Worm (Caenorhabditis elegans) whole organism, L4 larva: ENCODE data around the gene M04B2.6.

Source experiments
- F26F4.8 ChIP-seq: fragments of 200-800 bp; sonication (Bioruptor generic); conservative IDR thresholded peaks from 2 replicates; pipeline ENCODE4 v1.3.6; 2022; ENCODE audit warnings: missing genetic modification characterization, missing compliant biosample characterization
- F37D6.2 ChIP-seq: sonication (generic microtip); optimal IDR thresholded peaks from 2 replicates; lab custom pipeline; 2016; ENCODE audit warnings: mild to moderate bottlenecking, missing genetic modification characterization, missing compliant biosample characterization
- F44E2.7 ChIP-seq: fragments of 200-800 bp; sonication (Bioruptor generic); IDR thresholded peaks from 2 replicates; pipeline ENCODE4 v2.1.2; 2022; ENCODE audit warnings: missing genetic modification characterization, missing compliant biosample characterization
- R02D3.7 ChIP-seq: fragments of 150-350 bp; sonication (generic microtip); optimal IDR thresholded peaks from 3 replicates; lab custom pipeline; 2014; ENCODE audit warnings: missing biosample characterization, missing genetic modification characterization
- T20F7.1 ChIP-seq: fragments of 200-800 bp; sonication (Bioruptor generic); optimal IDR thresholded peaks from 2 replicates; lab custom pipeline; 2018; ENCODE audit warnings: mild to moderate bottlenecking, missing genetic modification characterization, missing compliant biosample characterization
- T26A8.4 ChIP-seq: fragments of 200-800 bp; sonication (Bioruptor generic); IDR thresholded peaks from 2 replicates; pipeline ENCODE4 v1.3.6; 2022; ENCODE audit warnings: missing genetic modification characterization, missing compliant biosample characterization
- Y75B8A.6 ChIP-seq: fragments of 200-800 bp; sonication (Bioruptor generic); IDR thresholded peaks from 2 replicates; pipeline ENCODE4 v1.3.6; 2022; ENCODE audit warnings: missing genetic modification reagents, missing genetic modification characterization, missing compliant biosample characterization
- ZK337.2 ChIP-seq: fragments of 200-800 bp; sonication (Bioruptor generic); IDR thresholded peaks from 2 replicates; pipeline ENCODE4 v1.3.6; 2022; ENCODE audit warnings: missing genetic modification reagents, missing genetic modification characterization, missing compliant biosample characterization
- arid-1 ChIP-seq: fragments of 200-800 bp; sonication (Bioruptor generic); conservative IDR thresholded peaks from 2 replicates; pipeline ENCODE4 v1.3.6; 2022; ENCODE audit warnings: missing genetic modification reagents, missing genetic modification characterization, missing compliant biosample characterization
- ceh-32 ChIP-seq: sonication (generic microtip); optimal IDR thresholded peaks from 2 replicates; lab custom pipeline; 2016; ENCODE audit warnings: mild to moderate bottlenecking, missing genetic modification characterization, missing compliant biosample characterization; ENCODE audit not compliant: poor library complexity
- ceh-44 ChIP-seq: fragments of 200-800 bp; sonication (Bioruptor generic); IDR thresholded peaks from 2 replicates; pipeline ENCODE4 v1.3.6; 2022; ENCODE audit warnings: missing genetic modification reagents, missing genetic modification characterization, missing compliant biosample characterization
- ceh-62 ChIP-seq: sonication (generic microtip); optimal IDR thresholded peaks from 2 replicates; lab custom pipeline; 2017; ENCODE audit warnings: missing biosample characterization, missing genetic modification characterization
- ces-1 ChIP-seq: fragments of 150-350 bp; sonication (generic microtip); optimal IDR thresholded peaks from 4 replicates; lab custom pipeline; 2014; ENCODE audit warnings: missing biosample characterization, missing genetic modification reagents, missing genetic modification characterization
- cey-2 ChIP-seq: sonication (generic microtip); optimal IDR thresholded peaks from 3 replicates; lab custom pipeline; 2017; ENCODE audit warnings: missing genetic modification characterization, mild to moderate bottlenecking, missing compliant biosample characterization, antibody characterized with exemption, borderline replicate concordance; ENCODE audit not compliant: insufficient read depth
- ctbp-1 ChIP-seq: fragments of 200-800 bp; sonication (Bioruptor generic); IDR thresholded peaks from 2 replicates; pipeline ENCODE4 v1.3.6; 2022; ENCODE audit warnings: missing genetic modification reagents, missing genetic modification characterization, missing compliant biosample characterization
- daf-12 ChIP-seq: fragments of 150-350 bp; optimal IDR thresholded peaks from 2 replicates; lab custom pipeline; 2014; ENCODE audit warnings: missing biosample characterization, missing genetic modification reagents, missing genetic modification characterization
- daf-16 ChIP-seq, 3 experiments: sonication (generic microtip); optimal IDR thresholded peaks; 2 replicates each; lab custom pipeline; 2016 to 2017; ENCODE audit warnings: missing genetic modification characterization in 3 of 3, missing genetic modification reagents in 3 of 3, mild to moderate bottlenecking in 2 of 3, missing compliant biosample characterization in 2 of 3, missing biosample characterization in 1 of 3, moderate library complexity in 1 of 3
- daf-8 ChIP-seq: fragments of 200-800 bp; sonication (Bioruptor generic); IDR thresholded peaks from 2 replicates; pipeline ENCODE4 v1.3.6; 2022; ENCODE audit warnings: missing genetic modification characterization, missing compliant biosample characterization
- dmd-6 ChIP-seq: fragments of 200-800 bp; sonication (Bioruptor generic); IDR thresholded peaks from 2 replicates; pipeline ENCODE4 v1.3.6; 2022; ENCODE audit warnings: missing genetic modification reagents, missing genetic modification characterization, missing compliant biosample characterization
- dmd-8 ChIP-seq: fragments of 200-800 bp; sonication (Bioruptor generic); IDR thresholded peaks from 2 replicates; pipeline ENCODE4 v1.3.6; 2022; ENCODE audit warnings: missing genetic modification characterization, missing compliant biosample characterization
- dpl-1 ChIP-seq: fragments of 150-350 bp; optimal IDR thresholded peaks from 2 replicates; lab custom pipeline; 2014; ENCODE audit warnings: missing biosample characterization, missing genetic modification reagents, missing genetic modification characterization
- duxl-1 ChIP-seq: sonication (generic microtip); optimal IDR thresholded peaks from 2 replicates; lab custom pipeline; 2016; ENCODE audit warnings: mild to moderate bottlenecking, missing genetic modification characterization, moderate library complexity, missing compliant biosample characterization; ENCODE audit not compliant: poor library complexity
- egl-27 ChIP-seq: sonication (generic microtip); optimal IDR thresholded peaks from 3 replicates; lab custom pipeline; 2017; ENCODE audit warnings: missing biosample characterization, missing genetic modification reagents, missing genetic modification characterization
- fkh-10 ChIP-seq: fragments of 150-350 bp; optimal IDR thresholded peaks from 2 replicates; lab custom pipeline; 2014; ENCODE audit warnings: missing biosample characterization, missing genetic modification reagents, missing genetic modification characterization
- fos-1 ChIP-seq: fragments of 150-350 bp; optimal IDR thresholded peaks from 2 replicates; lab custom pipeline; 2014; ENCODE audit warnings: missing biosample characterization, missing genetic modification characterization
- hif-1 ChIP-seq, 2 experiments: sonication (generic microtip); optimal IDR thresholded peaks; 2 replicates each; lab custom pipeline; 2016 to 2017; ENCODE audit warnings: missing compliant biosample characterization in 2 of 2, missing genetic modification characterization in 2 of 2, missing genetic modification reagents in 2 of 2, missing genotype in 2 of 2, mild to moderate bottlenecking in 1 of 2
- hlh-30 ChIP-seq: sonication (generic microtip); optimal IDR thresholded peaks from 2 replicates; lab custom pipeline; 2017; ENCODE audit warnings: antibody characterized with exemption, mild to moderate bottlenecking, missing genetic modification characterization, missing compliant biosample characterization; ENCODE audit not compliant: insufficient read depth
- lin-13 ChIP-seq: fragments of 150-350 bp; optimal IDR thresholded peaks from 2 replicates; lab custom pipeline; 2014; ENCODE audit warnings: missing biosample characterization, missing genetic modification reagents, missing genetic modification characterization
- lin-15B ChIP-seq: fragments of 150-350 bp; sonication (generic microtip); optimal IDR thresholded peaks from 3 replicates; lab custom pipeline; 2014; ENCODE audit warnings: missing biosample characterization, missing genetic modification characterization
- lin-29 ChIP-seq: fragments of 200-800 bp; sonication (Bioruptor generic); IDR thresholded peaks from 2 replicates; pipeline ENCODE4 v1.3.6; 2022; ENCODE audit warnings: missing genetic modification reagents, missing genetic modification characterization, missing compliant biosample characterization
- lin-38 ChIP-seq: fragments of 200-800 bp; sonication (Bioruptor generic); IDR thresholded peaks from 2 replicates; pipeline ENCODE4 v1.3.6; 2022; ENCODE audit warnings: missing genetic modification reagents, missing genetic modification characterization, missing compliant biosample characterization
- lsy-2 ChIP-seq, 2 experiments: fragments of 150-350 bp in 1 of 2; sonication (generic microtip) in 1 of 2; optimal IDR thresholded peaks; 2 replicates each; lab custom pipeline; 2014 to 2017; ENCODE audit warnings: missing biosample characterization in 2 of 2, missing genetic modification characterization in 2 of 2
- madf-5 ChIP-seq, 2 experiments: fragments of 200-800 bp; sonication (Bioruptor generic); IDR thresholded peaks; 2 replicates each; pipeline ENCODE4 v1.3.6; 2022; ENCODE audit warnings: missing compliant biosample characterization in 2 of 2, missing genetic modification characterization in 2 of 2
- madf-9 ChIP-seq: fragments of 200-800 bp; sonication (Bioruptor generic); conservative IDR thresholded peaks from 2 replicates; pipeline ENCODE4 v1.3.6; 2022; ENCODE audit warnings: missing genetic modification reagents, missing genetic modification characterization, missing compliant biosample characterization
- mdl-1 ChIP-seq, 2 experiments: fragments of 150-350 bp in 1 of 2; sonication (generic microtip) in 1 of 2; optimal IDR thresholded peaks; 2 replicates each; lab custom pipeline; 2014 to 2017; ENCODE audit warnings: missing biosample characterization in 2 of 2, missing genetic modification characterization in 2 of 2
- nhr-25 ChIP-seq: sonication (generic microtip); optimal IDR thresholded peaks from 2 replicates; lab custom pipeline; 2017; ENCODE audit warnings: missing genetic modification characterization, mild to moderate bottlenecking, missing compliant biosample characterization, antibody characterized with exemption, moderate library complexity, borderline replicate concordance; ENCODE audit not compliant: insufficient read depth
- nhr-41 ChIP-seq: fragments of 200-800 bp; sonication (Bioruptor generic); IDR thresholded peaks from 2 replicates; pipeline ENCODE4 v1.3.6; 2022; ENCODE audit warnings: missing genetic modification reagents, missing genetic modification characterization, missing compliant biosample characterization
- nhr-6 ChIP-seq: fragments of 150-350 bp; optimal IDR thresholded peaks from 2 replicates; lab custom pipeline; 2014; ENCODE audit warnings: missing biosample characterization, missing genetic modification characterization
- rbr-2 ChIP-seq: sonication (generic microtip); optimal IDR thresholded peaks from 2 replicates; lab custom pipeline; 2016; ENCODE audit warnings: missing genotype, missing genetic modification characterization, missing compliant biosample characterization
- saeg-2 ChIP-seq: fragments of 200-800 bp; sonication (Bioruptor generic); IDR thresholded peaks from 2 replicates; pipeline ENCODE4 v1.3.6; 2022; ENCODE audit warnings: missing genetic modification reagents, missing genetic modification characterization, missing compliant biosample characterization
- skn-1 ChIP-seq: fragments of 150-350 bp; optimal IDR thresholded peaks from 2 replicates; lab custom pipeline; 2014; ENCODE audit warnings: missing biosample characterization, missing genetic modification characterization
- snpc-4 ChIP-seq: fragments of 150-350 bp; optimal IDR thresholded peaks from 2 replicates; lab custom pipeline; 2014; ENCODE audit warnings: missing biosample characterization, missing genetic modification characterization
- spr-3 ChIP-seq: fragments of 200-800 bp; sonication (Bioruptor generic); optimal IDR thresholded peaks from 2 replicates; lab custom pipeline; 2018; ENCODE audit warnings: mild to moderate bottlenecking, missing genetic modification characterization, missing compliant biosample characterization
- unc-39 ChIP-seq: sonication (generic microtip); optimal IDR thresholded peaks from 2 replicates; lab custom pipeline; 2017; ENCODE audit warnings: missing biosample characterization, missing genetic modification characterization
- unc-62 ChIP-seq, 3 experiments: fragments of 150-350 bp in 1 of 3; sonication (generic microtip); optimal IDR thresholded peaks in 2 of 3; peaks in 1 of 3; 1 replicate in 1 of 3; 2 replicates in 2 of 3; lab custom pipeline; 2014 to 2017; ENCODE audit warnings: missing biosample characterization in 3 of 3, missing genetic modification characterization in 3 of 3, missing genetic modification reagents in 3 of 3, missing genotype in 1 of 3
- zag-1 ChIP-seq: fragments of 150-350 bp; optimal IDR thresholded peaks from 2 replicates; lab custom pipeline; 2014; ENCODE audit warnings: missing biosample characterization, missing genetic modification characterization
- zfp-2 ChIP-seq: sonication (generic microtip); optimal IDR thresholded peaks from 2 replicates; lab custom pipeline; 2016; ENCODE audit warnings: mild to moderate bottlenecking, missing genetic modification characterization, missing compliant biosample characterization
- zip-2 ChIP-seq: fragments of 150-350 bp; optimal IDR thresholded peaks from 2 replicates; lab custom pipeline; 2014; ENCODE audit warnings: missing biosample characterization, missing genetic modification characterization
- ztf-7 ChIP-seq: fragments of 150-350 bp; optimal IDR thresholded peaks from 2 replicates; lab custom pipeline; 2014; ENCODE audit warnings: missing biosample characterization, missing genetic modification characterization

The M04B2.6 gene

DNA sequence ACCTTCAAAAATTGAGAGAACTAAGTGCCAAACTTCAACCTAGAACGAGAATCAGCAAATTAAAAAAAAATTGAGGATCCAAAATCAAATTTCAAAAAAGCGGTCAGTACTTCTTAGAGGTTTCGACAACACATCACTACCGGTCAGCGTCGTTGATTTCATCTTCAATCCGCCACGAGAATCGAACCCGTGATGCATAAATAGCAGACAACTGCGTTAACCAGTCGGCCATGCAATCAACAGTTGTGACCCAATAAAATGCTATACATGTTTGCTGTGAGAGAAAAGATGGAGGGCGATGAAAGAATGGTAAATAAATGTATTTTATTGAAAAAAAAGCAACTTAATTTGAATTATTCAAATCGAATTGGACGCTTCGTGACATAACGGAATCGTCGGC, 39.1 kb upstream of the M04B2.6 start (continued):
- TF ChIP-seq duxl-1 (tag; lab: Kevin White, UChicago) (peak; percentile 90), zfp-2 (no peak), F44E2.7 (GFP tag; lab: Robert Waterston, UW) (no peak), saeg-2 (GFP tag; lab: Robert Waterston, UW) (no peak), dmd-8 (GFP tag; lab: Robert Waterston, UW) (peak; percentile 90), daf-12 (no peak), zip-2 (tag; lab: Kevin White, UChicago) (peak; percentile 48), mdl-1 (tag; optimal IDR thresholded peaks at IDR 0.05; lab: Kevin White, UChicago) (peak in 1 of 2 experiments; percentile 53), nhr-6 (tag; lab: Kevin White, UChicago) (peak; percentile 73), ztf-7 (peak; percentile 39), hlh-30 (tag; lab: Kevin White, UChicago) (peak; percentile 93), spr-3 (GFP tag; lab: Kevin White, UChicago) (peak; percentile 49), skn-1 (tag; lab: Kevin White, UChicago) (no peak), zag-1 (tag; lab: Kevin White, UChicago) (no peak), F26F4.8 (GFP tag; lab: Robert Waterston, UW) (no peak; the same call in 1 of the 2 replicates), fos-1 (tag; lab: Kevin White, UChicago) (no peak), cey-2 (no peak), daf-16 (GFP tag; optimal IDR thresholded peaks at IDR 0.05; lab: Kevin White, UChicago) (no peak), daf-16 (tag; optimal IDR thresholded peaks at IDR 0.05; lab: Kevin White, UChicago) (peak; percentile 90), F37D6.2 (tag; lab: Kevin White, UChicago) (peak; percentile 24), lin-15B (tag; lab: Kevin White, UChicago) (no peak), snpc-4 (tag; lab: Kevin White, UChicago) (no peak), hif-1 (tag; optimal IDR thresholded peaks at IDR 0.05; lab: Kevin White, UChicago) (no peak), egl-27 (tag; lab: Kevin White, UChicago) (no peak), Y75B8A.6 (GFP tag; lab: Robert Waterston, UW) (peak; percentile 56; the same call in 1 of the 2 replicates), unc-62 (GFP tag; optimal IDR thresholded peaks at IDR 0.05 in 1 of 2; lab: Kevin White, UChicago) (peak in 1 of 2 experiments; percentile 96), unc-62 (tag; optimal IDR thresholded peaks at IDR 0.05; lab: Kevin White, UChicago) (no peak), nhr-25 (tag; lab: Kevin White, UChicago) (peak; percentile 61), madf-5 (GFP tag; IDR thresholded peaks at IDR 0.05; lab: Robert Waterston, UW) (peak; percentile 85 to 91; a peak in 2 of 4 replicates), ces-1 (GFP tag; lab: Kevin White, UChicago) (no peak), rbr-2 (tag; lab: Kevin White, UChicago) (peak; percentile 64), lin-13 (GFP tag; lab: Kevin White, UChicago) (peak; percentile 83), nhr-41 (GFP tag; lab: Robert Waterston, UW) (peak; percentile 69), T26A8.4 (GFP tag; lab: Robert Waterston, UW) (no peak; the same call in 1 of the 2 replicates), ceh-44 (GFP tag; lab: Robert Waterston, UW) (peak; percentile 51; the same call in 1 of the 2 replicates), madf-9 (GFP tag; lab: Robert Waterston, UW) (peak; percentile 43; the same call in 1 of the 2 replicates), lsy-2 (tag; optimal IDR thresholded peaks at IDR 0.05; lab: Kevin White, UChicago) (no peak), unc-39 (tag; lab: Kevin White, UChicago) (no peak), ZK337.2 (peak; percentile 73; the same call in 1 of the 2 replicates), R02D3.7 (tag; lab: Kevin White, UChicago) (no peak), T20F7.1 (GFP tag; lab: Kevin White, UChicago) (peak; percentile 74), dpl-1 (GFP tag; lab: Kevin White, UChicago) (peak; percentile 38), ctbp-1 (GFP tag; lab: Robert Waterston, UW) (peak; percentile 81), fkh-10 (GFP tag; lab: Kevin White, UChicago) (no peak), arid-1 (GFP tag; lab: Robert Waterston, UW) (no peak; the same call in 1 of the 2 replicates), ceh-62 (tag; lab: Kevin White, UChicago) (no peak), dmd-6 (GFP tag; lab: Robert Waterston, UW) (peak; percentile 71), ceh-32 (no peak), lin-29 (GFP tag; lab: Robert Waterston, UW) (no peak), daf-8 (no peak), lin-38 (GFP tag; lab: Robert Waterston, UW) (no peak)
